Worm (Caenorhabditis elegans) whole organism, L2 larva: ENCODE data around the gene oef-1.

Experiments
- F13H6.1 ChIP-seq: sonication (generic microtip); optimal IDR thresholded peaks from 2 replicates; lab custom pipeline; 2016; ENCODE audit warnings: missing genetic modification characterization, missing compliant biosample characterization
- ama-1 ChIP-seq: fragments of 150-350 bp; optimal IDR thresholded peaks from 2 replicates; lab custom pipeline; 2018; ENCODE audit warnings: inconsistent platforms
- blmp-1 ChIP-seq: sonication (generic microtip); optimal IDR thresholded peaks from 2 replicates; lab custom pipeline; 2017; ENCODE audit warnings: missing genetic modification characterization, mild to moderate bottlenecking, missing compliant biosample characterization, antibody characterized with exemption, moderate library complexity; ENCODE audit not compliant: insufficient read depth
- ceh-82 ChIP-seq: fragments of 150-350 bp; optimal IDR thresholded peaks from 2 replicates; lab custom pipeline; 2014; ENCODE audit warnings: missing biosample characterization, missing genetic modification characterization
- crh-2 ChIP-seq: sonication (generic microtip); optimal IDR thresholded peaks from 2 replicates; lab custom pipeline; 2017; ENCODE audit warnings: missing biosample characterization, missing genetic modification characterization
- dmd-4 ChIP-seq: sonication (generic microtip); optimal IDR thresholded peaks from 2 replicates; lab custom pipeline; 2017; ENCODE audit warnings: missing biosample characterization, missing genetic modification characterization
- egl-27 ChIP-seq: sonication (generic microtip); optimal IDR thresholded peaks from 3 replicates; lab custom pipeline; 2017; ENCODE audit warnings: missing biosample characterization, missing genetic modification reagents, missing genetic modification characterization
- elt-1 ChIP-seq: fragments of 150-350 bp; optimal IDR thresholded peaks from 2 replicates; lab custom pipeline; 2014; ENCODE audit warnings: missing biosample characterization, missing genetic modification characterization
- fos-1 ChIP-seq: fragments of 150-350 bp; optimal IDR thresholded peaks from 2 replicates; lab custom pipeline; 2014; ENCODE audit warnings: missing biosample characterization, missing genetic modification characterization
- gmeb-1 ChIP-seq: fragments of 150-350 bp; optimal IDR thresholded peaks from 2 replicates; lab custom pipeline; 2014; ENCODE audit warnings: missing biosample characterization, missing genetic modification characterization
- lin-11 ChIP-seq: fragments of 150-350 bp; sonication (generic microtip); optimal IDR thresholded peaks from 2 replicates; lab custom pipeline; 2014; ENCODE audit warnings: missing biosample characterization, missing genetic modification characterization, inconsistent platforms, mixed read lengths
- mab-5 ChIP-seq: fragments of 150-350 bp; optimal IDR thresholded peaks from 2 replicates; lab custom pipeline; 2014; ENCODE audit warnings: missing biosample characterization, missing genetic modification characterization
- mbf-1 ChIP-seq: sonication (generic microtip); optimal IDR thresholded peaks from 2 replicates; lab custom pipeline; 2017; ENCODE audit warnings: missing biosample characterization, missing genetic modification characterization
- mdl-1 ChIP-seq, 2 experiments: fragments of 150-350 bp in 1 of 2; sonication (generic microtip) in 1 of 2; optimal IDR thresholded peaks; 2 replicates each; lab custom pipeline; 2017; ENCODE audit warnings: missing biosample characterization in 2 of 2, missing genetic modification characterization in 2 of 2
- nhr-12 ChIP-seq: fragments of 150-350 bp; optimal IDR thresholded peaks from 2 replicates; lab custom pipeline; 2014; ENCODE audit warnings: missing biosample characterization, missing genetic modification characterization
- nhr-129 ChIP-seq: fragments of 150-350 bp; optimal IDR thresholded peaks from 2 replicates; lab custom pipeline; 2014; ENCODE audit warnings: missing biosample characterization, missing genetic modification characterization
- nhr-21 ChIP-seq: fragments of 150-350 bp; optimal IDR thresholded peaks from 2 replicates; lab custom pipeline; 2014; ENCODE audit warnings: missing biosample characterization, missing genetic modification characterization
- nhr-23 ChIP-seq: fragments of 150-350 bp; optimal IDR thresholded peaks from 2 replicates; lab custom pipeline; 2014; ENCODE audit warnings: missing biosample characterization, missing genetic modification reagents, missing genetic modification characterization
- nhr-25 ChIP-seq: fragments of 150-350 bp; sonication (generic microtip); optimal IDR thresholded peaks from 3 replicates; lab custom pipeline; 2014; ENCODE audit warnings: missing biosample characterization, missing genetic modification characterization
- nhr-6 ChIP-seq: fragments of 150-350 bp; optimal IDR thresholded peaks from 2 replicates; lab custom pipeline; 2014; ENCODE audit warnings: missing biosample characterization, missing genetic modification characterization
- nhr-77 ChIP-seq: fragments of 150-350 bp; optimal IDR thresholded peaks from 2 replicates; lab custom pipeline; 2014; ENCODE audit warnings: missing biosample characterization, missing genetic modification characterization
- peb-1 ChIP-seq: fragments of 150-350 bp; optimal IDR thresholded peaks from 2 replicates; lab custom pipeline; 2014; ENCODE audit warnings: missing biosample characterization, missing genetic modification characterization
- sem-4 ChIP-seq: fragments of 150-350 bp; optimal IDR thresholded peaks from 2 replicates; lab custom pipeline; 2014; ENCODE audit warnings: missing biosample characterization, missing genetic modification reagents, missing genetic modification characterization
- sma-9 ChIP-seq, 2 experiments: fragments of 150-350 bp in 1 of 2; sonication (generic microtip) in 1 of 2; optimal IDR thresholded peaks; 2 replicates each; lab custom pipeline; 2014 to 2016; ENCODE audit warnings: missing genetic modification characterization in 2 of 2, mild to moderate bottlenecking in 1 of 2, missing biosample characterization in 1 of 2, missing compliant biosample characterization in 1 of 2, missing genetic modification reagents in 1 of 2, moderate library complexity in 1 of 2
- snpc-4 ChIP-seq: fragments of 150-350 bp; optimal IDR thresholded peaks from 2 replicates; lab custom pipeline; 2014; ENCODE audit warnings: missing biosample characterization, missing genetic modification characterization
- unc-39 ChIP-seq: fragments of 150-350 bp; optimal IDR thresholded peaks from 2 replicates; lab custom pipeline; 2014; ENCODE audit warnings: missing biosample characterization, missing genetic modification characterization
- unc-55 ChIP-seq: fragments of 150-350 bp; sonication (generic microtip); optimal IDR thresholded peaks from 3 replicates; lab custom pipeline; 2014; ENCODE audit warnings: missing biosample characterization, missing genetic modification reagents, missing genetic modification characterization
- unc-62 ChIP-seq: fragments of 150-350 bp; optimal IDR thresholded peaks from 2 replicates; lab custom pipeline; 2014; ENCODE audit warnings: missing biosample characterization, missing genetic modification reagents, missing genetic modification characterization
- zag-1 ChIP-seq: fragments of 150-350 bp; optimal IDR thresholded peaks from 2 replicates; lab custom pipeline; 2014; ENCODE audit warnings: missing biosample characterization, missing genetic modification characterization
- ztf-11 ChIP-seq: sonication (generic microtip); optimal IDR thresholded peaks from 2 replicates; lab custom pipeline; 2017; ENCODE audit warnings: missing biosample characterization, missing genetic modification characterization
- ztf-4 ChIP-seq: fragments of 150-350 bp; optimal IDR thresholded peaks from 2 replicates; lab custom pipeline; 2014; ENCODE audit warnings: missing biosample characterization, missing genetic modification characterization

The oef-1 gene

DNA sequence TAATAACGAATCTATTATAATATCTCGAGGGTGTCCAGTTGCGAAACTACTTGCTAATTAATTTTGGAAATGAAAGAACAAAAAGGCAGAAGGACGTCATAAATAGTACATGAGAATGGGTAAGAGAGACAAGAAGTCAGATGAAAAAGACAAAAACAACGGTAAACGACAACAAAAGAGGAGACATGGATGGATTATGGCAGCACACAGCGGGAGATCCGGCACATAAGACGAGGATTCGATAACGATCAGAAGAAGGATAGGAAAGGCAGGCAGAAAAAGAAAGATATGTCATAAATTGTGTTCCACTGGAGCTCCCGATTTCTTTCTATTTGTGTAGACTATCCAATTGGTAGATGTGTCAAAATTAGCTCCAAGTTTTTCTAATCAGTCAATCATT lies 26.6 kb upstream of the oef-1 start:
- no peak for TF ChIP-seq gmeb-1

DNA sequence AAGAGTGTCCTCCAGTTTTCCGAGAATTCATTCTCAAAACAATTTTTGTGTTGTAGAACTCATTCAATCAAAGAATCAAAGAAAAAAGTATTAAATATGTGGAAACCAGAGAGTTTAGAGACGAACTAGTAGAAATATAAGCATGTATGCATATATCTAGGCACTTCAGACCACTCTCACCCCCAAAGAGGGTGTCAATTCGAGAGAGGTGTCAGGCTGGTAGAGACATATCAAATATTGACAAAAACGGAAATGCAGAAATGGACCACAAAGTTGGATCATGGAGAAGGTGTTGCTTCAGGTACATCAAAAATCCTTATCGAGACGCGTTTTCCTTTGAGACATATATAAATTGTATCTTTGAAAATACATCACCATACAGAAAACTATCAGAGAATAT lies 24.5 kb upstream of the oef-1 start:
- TF ChIP-seq ztf-11 (no peak), mbf-1 (tag; lab: Kevin White, UChicago) (no peak)
- TF ChIP-seq, all 48 proteins: peak for 0

DNA sequence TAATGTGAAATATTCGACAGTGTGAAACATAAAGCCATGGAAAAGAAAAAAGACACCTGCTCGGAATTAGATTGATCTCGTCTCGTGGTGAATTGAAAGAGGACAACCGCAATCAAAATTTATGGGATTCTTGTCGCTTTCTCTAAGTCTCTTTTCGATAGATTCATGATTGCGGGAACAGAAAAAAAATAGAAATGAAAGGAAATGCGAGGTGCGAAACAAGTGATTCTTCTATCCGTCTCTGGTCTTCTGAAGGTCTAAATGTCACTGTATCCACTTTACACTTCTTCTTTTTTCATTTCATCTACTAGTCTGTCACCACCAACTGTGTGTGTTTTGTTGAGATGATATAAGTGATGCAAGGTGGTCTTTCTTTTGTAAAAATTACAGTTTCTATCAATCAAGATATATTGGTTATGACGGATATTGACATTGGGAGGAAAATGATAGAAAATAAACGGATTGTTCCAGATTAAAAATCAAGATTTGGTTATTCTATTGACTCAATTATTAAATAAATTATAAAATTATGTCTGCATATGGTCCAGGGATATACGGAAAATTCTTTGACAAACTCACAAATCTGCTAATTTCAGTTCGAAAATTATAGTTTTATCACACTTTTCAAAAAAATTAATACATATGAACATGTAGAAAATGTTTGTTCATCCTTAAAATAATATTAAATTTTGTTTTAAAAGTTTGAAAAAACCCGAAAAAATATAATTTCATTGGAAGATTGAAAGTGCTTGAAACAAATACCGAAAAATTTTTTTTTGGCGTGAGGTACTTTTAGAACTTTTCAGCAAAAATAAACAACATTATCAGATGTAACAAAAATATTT lies 17.8 kb upstream of the oef-1 start:
- TF ChIP-seq peb-1, result no peak
- peak; percentile 34 for TF ChIP-seq fos-1 (tag; lab: Kevin White, UChicago)

DNA sequence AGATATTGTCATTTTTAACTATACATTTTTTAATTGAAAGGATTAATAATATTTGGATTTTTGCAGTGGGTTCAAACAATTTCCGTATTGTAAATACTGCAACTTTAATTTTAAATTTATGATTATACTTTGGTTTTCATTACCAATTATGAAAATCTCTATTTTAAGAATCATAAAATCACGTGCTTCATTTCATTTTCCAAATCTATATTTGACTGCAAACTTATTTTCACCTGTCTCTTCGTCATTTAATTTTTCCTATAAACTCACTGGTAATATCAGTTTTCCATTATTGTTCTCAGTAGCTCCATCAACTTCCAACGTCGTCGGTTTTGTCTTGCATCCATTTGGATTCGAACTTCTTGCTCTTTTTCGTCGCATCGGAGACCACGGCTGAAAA lies 15.9 kb upstream of the oef-1 start, which contains the start of gene R05G6.1:
Gene R05G6.1 (plus strand): TSS at position 301 of the 400 bp plus-strand sequence.
- no peak for TF ChIP-seq zag-1 (tag; lab: Kevin White, UChicago)
- no peak for TF ChIP-seq ama-1 (lab: Kevin White, UChicago)
- TF ChIP-seq blmp-1, result no peak
- TF ChIP-seq nhr-25 (tag; lab: Kevin White, UChicago), result no peak
- no peak for TF ChIP-seq ztf-4 (tag; lab: Kevin White, UChicago)
- no peak for TF ChIP-seq unc-55
- no peak for TF ChIP-seq lin-11 (tag; lab: Kevin White, UChicago)
- TF ChIP-seq snpc-4, result no peak
- no peak for TF ChIP-seq crh-2
- no peak for TF ChIP-seq nhr-23 (tag; lab: Kevin White, UChicago)
- TF ChIP-seq egl-27, result no peak
- no peak for TF ChIP-seq nhr-21
- no peak for TF ChIP-seq ceh-82 (tag; lab: Kevin White, UChicago)
- TF ChIP-seq sem-4, result no peak
- no peak for TF ChIP-seq elt-1
- TF ChIP-seq dmd-4 (tag; lab: Kevin White, UChicago), result no peak
- no peak for TF ChIP-seq mab-5 (tag; lab: Kevin White, UChicago)
- TF ChIP-seq nhr-12, result no peak

DNA sequence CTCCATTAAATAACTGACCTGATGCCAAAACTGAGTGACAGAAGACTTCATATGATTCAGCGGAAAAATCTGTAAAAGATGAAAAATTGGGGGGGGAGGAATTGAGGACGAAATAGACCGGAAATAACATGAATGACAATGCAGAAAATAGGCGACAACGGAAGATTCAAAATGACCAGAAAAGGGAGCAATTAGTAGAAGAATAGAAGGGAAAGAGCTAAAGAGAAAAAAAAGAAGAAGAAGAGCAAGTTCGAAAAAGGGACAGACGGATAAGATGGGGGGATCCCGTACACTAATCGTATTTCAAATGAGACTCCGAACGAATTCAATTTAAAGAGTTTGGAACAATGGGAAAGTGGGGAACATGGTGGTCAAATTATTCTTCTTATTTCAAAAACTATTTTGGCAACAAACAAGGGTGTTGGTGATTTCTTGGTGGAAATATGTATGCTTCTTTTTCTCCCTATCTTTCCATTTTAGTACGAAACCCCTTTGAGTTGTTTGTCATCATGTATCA lies 5.7 kb upstream of the oef-1 start, which contains the start of gene R05G6.10:
Gene R05G6.10 (minus strand): TSS at position 51 of the 517 bp plus-strand sequence.
- TF ChIP-seq zag-1 (tag; lab: Kevin White, UChicago) (peak; percentile 2), ama-1 (lab: Kevin White, UChicago) (no peak)

DNA sequence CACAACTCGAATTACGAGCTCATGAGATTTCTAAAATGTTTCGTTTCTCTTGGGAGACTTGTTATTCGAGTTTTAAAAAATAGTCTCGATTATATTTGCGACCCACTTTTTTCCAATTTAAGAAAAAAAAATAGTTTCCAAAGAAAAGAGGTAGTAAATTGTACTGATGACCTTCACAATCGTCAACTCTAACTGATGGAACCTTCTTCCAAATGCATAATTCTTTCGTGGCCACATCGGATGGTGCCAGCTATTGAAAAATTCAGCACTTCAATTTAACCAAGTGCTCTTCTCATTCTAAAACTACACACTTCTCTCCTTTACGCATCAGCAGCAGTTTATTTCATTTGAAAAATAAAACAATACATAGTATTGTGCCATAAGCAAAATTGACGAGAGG lies 4.6 kb upstream of the oef-1 start:
- TF ChIP-seq elt-1 (no peak), nhr-6 (tag; lab: Kevin White, UChicago) (no peak), zag-1 (tag; lab: Kevin White, UChicago) (no peak), nhr-23 (tag; lab: Kevin White, UChicago) (no peak), crh-2 (no peak), F13H6.1 (tag; lab: Kevin White, UChicago) (no peak), unc-62 (no peak), unc-39 (tag; lab: Kevin White, UChicago) (no peak), sma-9 (GFP tag; optimal IDR thresholded peaks at IDR 0.05; lab: Kevin White, UChicago) (no peak), sma-9 (tag; optimal IDR thresholded peaks at IDR 0.05; lab: Kevin White, UChicago) (no peak), egl-27 (no peak), nhr-77 (tag; lab: Kevin White, UChicago) (no peak), gmeb-1 (no peak), lin-11 (tag; lab: Kevin White, UChicago) (no peak), nhr-129 (no peak), mdl-1 (tag; optimal IDR thresholded peaks at IDR 0.05; lab: Kevin White, UChicago) (no peak), sem-4 (no peak), nhr-21 (no peak), ztf-11 (no peak), nhr-12 (no peak)
